Fruit fly (Drosophila melanogaster) Kc167 (cell line): ENCODE data around the gene CSN6.

ENCODE experiments used
- Myc ChIP-seq: fragments of >200 bp; optimal IDR thresholded peaks from 2 replicates; lab custom pipeline; 2017; ENCODE audit warnings: missing external identifiers
- Sin3A ChIP-seq: fragments of >200 bp; optimal IDR thresholded peaks from 2 replicates; lab custom pipeline; 2018; ENCODE audit warnings: missing external identifiers
- h ChIP-seq: fragments of >200 bp; optimal IDR thresholded peaks from 3 replicates; lab custom pipeline; 2018; ENCODE audit warnings: missing external identifiers
- insv ChIP-seq: fragments of >200 bp; optimal IDR thresholded peaks from 3 replicates; lab custom pipeline; 2018; ENCODE audit warnings: missing external identifiers
- psq ChIP-seq: fragments of >200 bp; optimal IDR thresholded peaks from 2 replicates; lab custom pipeline; 2017; ENCODE audit warnings: missing external identifiers
- ttk ChIP-seq: sonication (Bioruptor generic); optimal IDR thresholded peaks from 2 replicates; lab custom pipeline; 2017; ENCODE audit warnings: missing external identifiers

DNA sequence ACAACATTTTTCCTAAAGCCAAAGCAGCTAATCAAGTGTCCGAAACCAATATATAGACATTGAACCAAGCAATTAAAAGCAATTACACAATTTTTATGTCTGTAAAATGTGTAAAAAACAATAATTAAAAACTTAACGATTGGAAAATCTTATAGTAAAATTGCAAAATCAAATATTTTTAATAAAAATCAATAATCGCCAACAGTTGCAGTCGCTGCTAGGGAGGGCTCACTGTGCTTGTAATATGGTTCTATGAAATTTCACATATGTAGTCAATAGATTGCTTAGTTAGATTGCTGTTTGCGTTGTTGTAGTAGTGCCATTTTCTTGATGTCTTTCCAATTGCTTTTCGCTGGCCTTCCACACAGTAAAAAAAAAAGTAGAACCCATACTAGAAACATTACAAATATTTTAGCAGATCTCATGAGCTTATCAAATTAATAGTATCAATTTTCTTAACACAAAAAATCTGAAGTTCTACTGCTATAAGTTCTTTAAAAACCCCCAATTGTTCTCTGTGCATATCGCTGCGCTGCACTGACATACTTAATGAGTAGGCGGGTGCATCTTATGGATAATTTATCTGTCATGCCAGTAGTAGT is 4.4 kb upstream of the CSN6 start:
- TF ChIP-seq psq (lab: Kevin White, UChicago) = no peak
- TF ChIP-seq Sin3A (lab: Kevin White, UChicago) = no peak
- no peak for TF ChIP-seq h
- no peak for TF ChIP-seq Myc (lab: Kevin White, UChicago)
- TF ChIP-seq ttk (lab: Kevin White, UChicago) = no peak
- no peak for TF ChIP-seq insv
